Worm (Caenorhabditis elegans) whole organism, late embryonic: ENCODE data around the gene tag-196.

Experiments used
- C08G9.2 ChIP-seq: sonication (generic microtip); optimal IDR thresholded peaks from 2 replicates; lab custom pipeline; 2016; ENCODE audit warnings: mild to moderate bottlenecking, missing genetic modification characterization, moderate library complexity, missing compliant biosample characterization
- ceh-19 ChIP-seq: fragments of 200-800 bp; sonication (Bioruptor generic); optimal IDR thresholded peaks from 2 replicates; lab custom pipeline; 2018; ENCODE audit warnings: mild to moderate bottlenecking, missing genetic modification characterization, missing compliant biosample characterization
- ceh-48 ChIP-seq: sonication (generic microtip); optimal IDR thresholded peaks from 2 replicates; lab custom pipeline; 2016; ENCODE audit warnings: missing genetic modification characterization, inconsistent platforms, missing compliant biosample characterization
- ceh-9 ChIP-seq: sonication (generic microtip); optimal IDR thresholded peaks from 2 replicates; lab custom pipeline; 2016; ENCODE audit warnings: mild to moderate bottlenecking, missing genetic modification characterization, inconsistent platforms, missing compliant biosample characterization
- hlh-13 ChIP-seq: fragments of 200-800 bp; sonication (Bioruptor generic); optimal IDR thresholded peaks from 2 replicates; lab custom pipeline; 2018; ENCODE audit warnings: mild to moderate bottlenecking, missing genetic modification characterization, missing compliant biosample characterization
- hlh-6 ChIP-seq: sonication (generic microtip); optimal IDR thresholded peaks from 2 replicates; lab custom pipeline; 2016; ENCODE audit warnings: missing genotype, missing genetic modification characterization, missing compliant biosample characterization
- lin-11 ChIP-seq: fragments of 200-800 bp; sonication (Bioruptor generic); optimal IDR thresholded peaks from 2 replicates; lab custom pipeline; 2018; ENCODE audit warnings: mild to moderate bottlenecking, missing genetic modification characterization, missing compliant biosample characterization
- nhr-11 ChIP-seq: fragments of 150-350 bp; optimal IDR thresholded peaks from 2 replicates; lab custom pipeline; 2014; ENCODE audit warnings: missing biosample characterization, missing genetic modification characterization
- pha-2 ChIP-seq: sonication (generic microtip); optimal IDR thresholded peaks from 2 replicates; lab custom pipeline; 2017; ENCODE audit warnings: mild to moderate bottlenecking, missing genetic modification characterization, missing compliant biosample characterization
- pqm-1 ChIP-seq: sonication (generic microtip); optimal IDR thresholded peaks from 2 replicates; lab custom pipeline; 2016; ENCODE audit warnings: missing genetic modification characterization, missing compliant biosample characterization
- rnt-1 ChIP-seq: sonication (generic microtip); optimal IDR thresholded peaks from 2 replicates; lab custom pipeline; 2016; ENCODE audit warnings: missing genetic modification characterization, missing compliant biosample characterization
- sdc-2 ChIP-seq: sonication (generic microtip); optimal IDR thresholded peaks from 2 replicates; lab custom pipeline; 2016; ENCODE audit warnings: missing genotype, missing genetic modification characterization, missing compliant biosample characterization
- tbx-2 ChIP-seq: sonication (generic microtip); optimal IDR thresholded peaks from 2 replicates; lab custom pipeline; 2016; ENCODE audit warnings: missing genetic modification characterization, missing compliant biosample characterization
- tbx-7 ChIP-seq: sonication (generic microtip); optimal IDR thresholded peaks from 2 replicates; lab custom pipeline; 2016; ENCODE audit warnings: missing genotype, missing genetic modification characterization, missing compliant biosample characterization
- unc-3 ChIP-seq, 2 experiments: fragments of 200-800 bp in 1 of 2; sonication (Bioruptor generic) in 1 of 2; sonication (generic microtip) in 1 of 2; conservative IDR thresholded peaks in 1 of 2; optimal IDR thresholded peaks in 1 of 2; 2 replicates each; pipeline versions ENCODE4 v1.3.6 to Lab custom; 2016 to 2022; ENCODE audit warnings: missing compliant biosample characterization in 2 of 2, missing genetic modification characterization in 2 of 2, missing genetic modification reagents in 1 of 2
- unc-55 ChIP-seq: sonication (generic microtip); optimal IDR thresholded peaks from 2 replicates; lab custom pipeline; 2017; ENCODE audit warnings: missing biosample characterization, missing genetic modification reagents, missing genetic modification characterization
- ztf-16 ChIP-seq: sonication (generic microtip); optimal IDR thresholded peaks from 2 replicates; lab custom pipeline; 2017; ENCODE audit warnings: missing genetic modification characterization, missing compliant biosample characterization

The tag-196 gene

ce11 chrV:8641266-8641665 is 46.6 kb downstream of the tag-196 start, which contains the start of gene F28A12.3:
Gene F28A12.3 (minus strand): TSS chrV:8641366.
- TF ChIP-seq ztf-16 (tag; lab: Kevin White, UChicago) (no peak), rnt-1 (tag; lab: Kevin White, UChicago) (no peak), tbx-7 (tag; lab: Kevin White, UChicago) (no peak), lin-11 (tag; lab: Kevin White, UChicago) (no peak), nhr-11 (tag; lab: Kevin White, UChicago) (no peak), ceh-9 (tag; lab: Kevin White, UChicago) (no peak), C08G9.2 (tag; lab: Kevin White, UChicago) (no peak), hlh-13 (GFP tag; lab: Kevin White, UChicago) (no peak)

- no peak for TF ChIP-seq C08G9.2 (tag; lab: Kevin White, UChicago)
- TF ChIP-seq pqm-1: no peak
- TF ChIP-seq tbx-7 (tag; lab: Kevin White, UChicago): no peak
- no peak for TF ChIP-seq ceh-9 (tag; lab: Kevin White, UChicago)
- TF ChIP-seq pha-2: no peak
- no peak for TF ChIP-seq sdc-2
- no peak for TF ChIP-seq ceh-48 (tag; lab: Kevin White, UChicago)
- TF ChIP-seq hlh-6 (tag; lab: Kevin White, UChicago): no peak
- no peak for TF ChIP-seq unc-3 (GFP tag; conservative IDR thresholded peaks at IDR 0.05; lab: Robert Waterston, UW)
- TF ChIP-seq unc-3 (tag; optimal IDR thresholded peaks at IDR 0.05; lab: Kevin White, UChicago): no peak
- no peak for TF ChIP-seq tbx-2 (tag; lab: Kevin White, UChicago)
- TF ChIP-seq unc-55 (GFP tag; lab: Kevin White, UChicago): no peak
- no peak for TF ChIP-seq ceh-19 (GFP tag; lab: Kevin White, UChicago)
- TF ChIP-seq, all 69 proteins: peak for 0
Observed at ce11 chrV:8643093-8643492, 48.4 kb downstream of the tag-196 start, which contains the start of gene asp-13. Gene asp-13 (minus strand): TSS chrV:8643193.
